Worm (Caenorhabditis elegans) whole organism, L4/young adult: ENCODE measurements around the gene F08F8.10.

Experiments
- W03F9.2 ChIP-seq: fragments of 150-350 bp; optimal IDR thresholded peaks from 2 replicates; lab custom pipeline; 2014; ENCODE audit warnings: missing biosample characterization, missing genetic modification characterization
- dao-5 ChIP-seq: sonication (generic microtip); optimal IDR thresholded peaks from 2 replicates; lab custom pipeline; 2016; ENCODE audit warnings: missing genotype, missing genetic modification characterization, moderate library complexity, missing compliant biosample characterization
- him-1 ChIP-seq: sonication (generic microtip); optimal IDR thresholded peaks from 2 replicates; lab custom pipeline; 2016; ENCODE audit warnings: missing genotype, missing genetic modification reagents, missing genetic modification characterization, missing compliant biosample characterization

The F08F8.10 gene

DNA sequence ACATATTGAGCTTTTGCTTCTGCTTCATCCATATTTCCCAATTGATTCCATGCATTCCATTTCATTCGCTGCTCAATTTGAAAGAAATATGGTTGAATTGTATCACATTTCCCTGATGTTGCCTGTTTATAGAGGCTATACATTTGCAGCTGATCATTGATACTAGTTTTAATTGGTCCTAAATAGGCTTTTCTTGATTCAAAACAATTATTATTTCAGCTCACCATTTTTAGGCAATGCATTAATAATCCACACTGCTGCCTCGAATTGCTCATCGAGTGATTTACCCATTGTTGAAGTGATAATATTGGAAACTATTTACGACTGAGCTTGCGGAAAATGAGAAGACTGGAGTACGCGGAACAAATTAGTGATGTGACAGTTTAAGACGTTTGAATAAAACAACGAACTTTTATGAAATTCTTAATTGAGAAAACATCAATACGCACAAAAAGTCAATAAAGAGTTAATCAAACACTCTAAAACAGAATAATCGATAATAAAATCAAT is 48.5 kb downstream of the F08F8.10 start, which contains the start of gene acbp-4:
TSS of gene acbp-4 (minus strand) at position 510 of the 510 bp plus-strand sequence.
- TF ChIP-seq W03F9.2 (no peak), him-1 (no peak), dao-5 (tag; lab: Kevin White, UChicago) (no peak)

ce11 chrIII:7305649-7305977 is 51.6 kb downstream of the F08F8.10 start:
- TF ChIP-seq dao-5 (tag; lab: Kevin White, UChicago): no peak
- TF ChIP-seq him-1: no peak
- no peak for TF ChIP-seq W03F9.2

DNA sequence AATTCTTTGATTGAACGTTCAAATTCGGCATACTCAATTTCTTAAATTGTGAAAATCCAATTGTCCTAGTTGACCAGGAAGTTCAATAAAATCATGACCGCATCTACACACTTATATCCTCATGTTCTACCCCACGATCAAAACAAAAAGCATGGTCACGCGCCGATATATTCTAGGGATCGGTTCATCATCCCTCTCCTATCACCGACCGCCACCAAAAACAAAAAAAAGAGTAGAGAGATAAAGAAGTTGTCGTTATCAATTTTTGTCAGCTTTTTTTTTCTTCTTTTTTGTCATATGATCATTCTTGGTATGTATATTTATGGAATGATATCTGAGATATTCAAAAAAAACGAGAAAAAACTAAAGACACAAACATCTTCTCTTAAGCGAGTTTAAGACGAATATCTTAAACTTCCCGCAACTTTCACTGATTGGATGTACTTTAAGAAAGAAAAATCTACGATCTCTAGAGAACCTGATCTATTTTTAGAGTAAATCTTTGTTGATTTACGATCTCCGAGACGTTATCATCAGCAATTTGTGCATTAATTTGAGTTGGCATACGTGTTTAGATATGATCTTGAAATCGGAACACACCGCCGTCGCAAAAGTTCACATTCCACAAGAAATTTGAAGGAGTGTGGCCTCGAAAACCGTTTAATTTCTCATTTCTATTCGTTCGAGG is 52.1 kb downstream of the F08F8.10 start:
- TF ChIP-seq dao-5 (tag; lab: Kevin White, UChicago) (no peak), W03F9.2 (no peak), him-1 (no peak)
